Fruit fly (Drosophila melanogaster) whole organism, embryonic: ENCODE data around the gene CG32225.

Source experiments
- ATbp ChIP-seq: fragments of 200-800 bp; sonication (Bioruptor generic); optimal IDR thresholded peaks from 2 replicates; lab custom pipeline; 2017; ENCODE audit warnings: missing biosample characterization, mild to moderate bottlenecking, missing genetic modification characterization, missing genetic modification reagents
- Asciz ChIP-seq: fragments of 200-800 bp; sonication (Bioruptor generic); optimal IDR thresholded peaks from 2 replicates; lab custom pipeline; 2017; ENCODE audit warnings: missing biosample characterization, mild to moderate bottlenecking, missing genetic modification characterization, missing genetic modification reagents
- BtbVII ChIP-seq: fragments of 200-800 bp; sonication (Bioruptor generic); optimal IDR thresholded peaks from 3 replicates; lab custom pipeline; 2017; ENCODE audit warnings: missing biosample characterization, mild to moderate bottlenecking, missing genetic modification characterization
- CG1024 ChIP-seq: fragments of 200-800 bp; sonication (Bioruptor generic); IDR thresholded peaks from 2 replicates; pipeline ENCODE4 v1.3.6; 2022; ENCODE audit warnings: missing biosample characterization, missing genetic modification characterization
- CG12071 ChIP-seq: fragments of 200-800 bp; sonication (Bioruptor generic); optimal IDR thresholded peaks from 3 replicates; lab custom pipeline; 2018; ENCODE audit warnings: missing biosample characterization, mild to moderate bottlenecking, missing genetic modification characterization
- CG12769 ChIP-seq: fragments of 200-800 bp; sonication (Bioruptor generic); optimal IDR thresholded peaks from 2 replicates; lab custom pipeline; 2019; ENCODE audit warnings: missing biosample characterization, mild to moderate bottlenecking, missing genetic modification characterization, moderate library complexity
- CG13424 ChIP-seq: fragments of 200-800 bp; sonication (Bioruptor generic); optimal IDR thresholded peaks from 2 replicates; lab custom pipeline; 2019; ENCODE audit warnings: missing biosample characterization, mild to moderate bottlenecking, missing genetic modification characterization, moderate library complexity
- CG14441 ChIP-seq: fragments of 200-800 bp; sonication (Bioruptor generic); IDR thresholded peaks from 2 replicates; pipeline ENCODE4 v1.3.6; 2022; ENCODE audit warnings: missing biosample characterization, missing genetic modification characterization
- CG17802 ChIP-seq: fragments of 200-800 bp; sonication (Bioruptor generic); optimal IDR thresholded peaks from 2 replicates; lab custom pipeline; 2018; ENCODE audit warnings: missing biosample characterization, mild to moderate bottlenecking, missing genetic modification characterization, moderate library complexity
- CG17829 ChIP-seq: fragments of 200-800 bp; optimal IDR thresholded peaks from 2 replicates; lab custom pipeline; 2019; ENCODE audit warnings: missing biosample characterization, mild to moderate bottlenecking, missing genetic modification characterization, moderate library complexity
- CG2678 ChIP-seq: fragments of 200-800 bp; sonication (Bioruptor generic); optimal IDR thresholded peaks from 3 replicates; lab custom pipeline; 2019; ENCODE audit warnings: missing biosample characterization, mild to moderate bottlenecking, missing genetic modification characterization, moderate library complexity
- CG3163 ChIP-seq: fragments of 200-800 bp; sonication (Bioruptor generic); optimal IDR thresholded peaks from 3 replicates; lab custom pipeline; 2016; ENCODE audit warnings: missing biosample characterization, missing genetic modification characterization
- CG4854 ChIP-seq: fragments of 200-800 bp; sonication (Bioruptor generic); optimal IDR thresholded peaks from 2 replicates; lab custom pipeline; 2016; ENCODE audit warnings: missing biosample characterization, missing genetic modification characterization, inconsistent platforms
- CG8388 ChIP-seq: fragments of 200-800 bp; sonication (Bioruptor generic); optimal IDR thresholded peaks from 2 replicates; lab custom pipeline; 2019; ENCODE audit warnings: missing biosample characterization, mild to moderate bottlenecking, missing genetic modification characterization, moderate library complexity
- CG9727 ChIP-seq: fragments of 200-800 bp; sonication (Bioruptor generic); optimal IDR thresholded peaks from 3 replicates; lab custom pipeline; 2017; ENCODE audit warnings: missing biosample characterization, mild to moderate bottlenecking, missing genetic modification characterization
- CG9817 ChIP-seq: fragments of 200-800 bp; sonication (Bioruptor generic); optimal IDR thresholded peaks from 2 replicates; lab custom pipeline; 2018; ENCODE audit warnings: missing biosample characterization, mild to moderate bottlenecking, missing genetic modification characterization, moderate library complexity
- Camta ChIP-seq: fragments of 200-800 bp; sonication (Bioruptor generic); optimal IDR thresholded peaks from 2 replicates; lab custom pipeline; 2016; ENCODE audit warnings: missing biosample characterization, missing genetic modification characterization
- Dfd ChIP-seq, 2 experiments: fragments of >200 bp; optimal IDR thresholded peaks; 2 replicates each; lab custom pipeline; 2017; ENCODE audit warnings: missing biosample characterization in 2 of 2, missing genetic modification characterization in 2 of 2
- E2f1 ChIP-seq: fragments of 200-800 bp; sonication (Bioruptor generic); IDR thresholded peaks from 2 replicates; pipeline ENCODE4 v1.3.6; 2022; ENCODE audit warnings: missing biosample characterization, missing genetic modification characterization
- Ets65A ChIP-seq: fragments of 200-800 bp; sonication (Bioruptor generic); peaks from one replicate; lab custom pipeline; 2016; ENCODE audit warnings: missing biosample characterization, missing genetic modification characterization
- Fer3 ChIP-seq: fragments of 200-800 bp; sonication (Bioruptor generic); optimal IDR thresholded peaks from 2 replicates; lab custom pipeline; 2018; ENCODE audit warnings: missing biosample characterization, mild to moderate bottlenecking, missing genetic modification characterization, moderate library complexity
- Hmr ChIP-seq: fragments of 200-800 bp; sonication (Bioruptor generic); optimal IDR thresholded peaks from 3 replicates; lab custom pipeline; 2017; ENCODE audit warnings: mild to moderate bottlenecking, missing biosample characterization, missing genetic modification reagents, missing genetic modification characterization
- Hr3 ChIP-seq: fragments of 200-800 bp; sonication (Bioruptor generic); optimal IDR thresholded peaks from 3 replicates; lab custom pipeline; 2016; ENCODE audit warnings: missing biosample characterization, missing genetic modification characterization
- Jarid2 ChIP-seq: fragments of 200-800 bp; sonication (Bioruptor generic); optimal IDR thresholded peaks from 3 replicates; lab custom pipeline; 2017; ENCODE audit warnings: mild to moderate bottlenecking, missing biosample characterization, missing genetic modification reagents, missing genetic modification characterization
- Lpt ChIP-seq: fragments of >200 bp; optimal IDR thresholded peaks from 2 replicates; lab custom pipeline; 2018; ENCODE audit warnings: missing biosample characterization, missing genetic modification characterization
- Max ChIP-seq: fragments of 200-800 bp; sonication (Bioruptor generic); optimal IDR thresholded peaks from 2 replicates; lab custom pipeline; 2016; ENCODE audit warnings: missing biosample characterization, mild to moderate bottlenecking, missing genetic modification characterization
- Meics ChIP-seq: fragments of 200-800 bp; sonication (Bioruptor generic); optimal IDR thresholded peaks from 2 replicates; lab custom pipeline; 2017; ENCODE audit warnings: missing biosample characterization, mild to moderate bottlenecking, missing genetic modification characterization
- Mrtf ChIP-seq: fragments of 200-800 bp; sonication (Bioruptor generic); IDR thresholded peaks from 3 replicates; pipeline ENCODE4 v1.3.6; 2022; ENCODE audit warnings: missing biosample characterization, missing genetic modification characterization
- NFAT ChIP-seq: fragments of 200-800 bp; sonication (Bioruptor generic); IDR thresholded peaks from 2 replicates; pipeline ENCODE4 v1.3.6; 2022; ENCODE audit warnings: missing biosample characterization, missing genetic modification characterization
- NfI ChIP-seq: fragments of 200-800 bp; sonication (Bioruptor generic); optimal IDR thresholded peaks from 3 replicates; lab custom pipeline; 2018; ENCODE audit warnings: missing biosample characterization, mild to moderate bottlenecking, missing genetic modification characterization, moderate library complexity
- Ptx1 ChIP-seq: fragments of 200-800 bp; sonication (Bioruptor generic); IDR thresholded peaks from 2 replicates; pipeline ENCODE4 v1.3.6; 2022; ENCODE audit warnings: missing biosample characterization, missing genetic modification characterization
- Side ChIP-seq: fragments of 200-800 bp; sonication (Bioruptor generic); optimal IDR thresholded peaks from 2 replicates; lab custom pipeline; 2016; ENCODE audit warnings: missing biosample characterization, missing genetic modification characterization
- TFAM ChIP-seq: fragments of 200-800 bp; sonication (Bioruptor generic); optimal IDR thresholded peaks from 2 replicates; lab custom pipeline; 2017; ENCODE audit warnings: missing biosample characterization, missing genetic modification characterization, inconsistent platforms
- Tbp ChIP-seq: fragments of >200 bp; optimal IDR thresholded peaks from 2 replicates; lab custom pipeline; 2018; ENCODE audit warnings: missing biosample characterization, missing genetic modification characterization
- ash1 ChIP-seq: fragments of 200-800 bp; sonication (Bioruptor generic); optimal IDR thresholded peaks from 2 replicates; lab custom pipeline; 2018; ENCODE audit warnings: missing biosample characterization, mild to moderate bottlenecking, missing genetic modification characterization
- chif ChIP-seq, 2 experiments: fragments of 200-800 bp; sonication (Bioruptor generic); optimal IDR thresholded peaks; 3 replicates each; lab custom pipeline; 2016; ENCODE audit warnings: missing biosample characterization in 2 of 2, missing genetic modification characterization in 2 of 2
- dmrt99B ChIP-seq: fragments of 200-800 bp; sonication (Bioruptor generic); optimal IDR thresholded peaks from 2 replicates; lab custom pipeline; 2018; ENCODE audit warnings: missing biosample characterization, mild to moderate bottlenecking, missing genetic modification characterization, moderate library complexity
- emc ChIP-seq: fragments of 200-800 bp; sonication (Bioruptor generic); optimal IDR thresholded peaks from 2 replicates; lab custom pipeline; 2016; ENCODE audit warnings: missing biosample characterization, missing genetic modification characterization
- esg ChIP-seq: fragments of 200-800 bp; sonication (Bioruptor generic); conservative IDR thresholded peaks from 2 replicates; pipeline ENCODE4 v1.3.6; 2022; ENCODE audit warnings: missing biosample characterization, missing genetic modification characterization
- fru ChIP-seq: fragments of >200 bp; optimal IDR thresholded peaks from 2 replicates; lab custom pipeline; 2017
- grau ChIP-seq: fragments of 200-800 bp; optimal IDR thresholded peaks from 3 replicates; lab custom pipeline; 2019; ENCODE audit warnings: missing biosample characterization, mild to moderate bottlenecking, missing genetic modification characterization, moderate library complexity
- hbn ChIP-seq: fragments of 200-800 bp; sonication (Bioruptor generic); IDR thresholded peaks from 2 replicates; pipeline ENCODE4 v1.3.6; 2022; ENCODE audit warnings: missing biosample characterization, missing genetic modification characterization; ENCODE audit not compliant: partially characterized antibody
- nau ChIP-seq: fragments of 200-800 bp; sonication (Bioruptor generic); optimal IDR thresholded peaks from 3 replicates; lab custom pipeline; 2017; ENCODE audit warnings: missing biosample characterization, mild to moderate bottlenecking, missing genetic modification characterization, missing genetic modification reagents
- pb ChIP-seq: fragments of 200-800 bp; sonication (Bioruptor generic); optimal IDR thresholded peaks from 3 replicates; lab custom pipeline; 2016; ENCODE audit warnings: missing biosample characterization, missing genetic modification characterization
- pzg ChIP-seq: fragments of 200-800 bp; sonication (Bioruptor generic); optimal IDR thresholded peaks from 3 replicates; lab custom pipeline; 2018; ENCODE audit warnings: missing biosample characterization, mild to moderate bottlenecking, missing genetic modification characterization, moderate library complexity
- salm ChIP-seq: fragments of 200-800 bp; sonication (Bioruptor generic); optimal IDR thresholded peaks from 2 replicates; lab custom pipeline; 2018; ENCODE audit warnings: missing biosample characterization, mild to moderate bottlenecking, missing genetic modification characterization
- scrt ChIP-seq: fragments of 200-800 bp; sonication (Bioruptor generic); optimal IDR thresholded peaks from 2 replicates; lab custom pipeline; 2018; ENCODE audit warnings: missing biosample characterization, mild to moderate bottlenecking, missing genetic modification characterization, moderate library complexity
- ssp ChIP-seq: fragments of 200-800 bp; sonication (Bioruptor generic); IDR thresholded peaks from 2 replicates; pipeline ENCODE4 v1.3.6; 2022; ENCODE audit warnings: missing biosample characterization, missing genetic modification characterization
- tin ChIP-seq: fragments of 200-800 bp; sonication (Bioruptor generic); optimal IDR thresholded peaks from 3 replicates; lab custom pipeline; 2016; ENCODE audit warnings: missing biosample characterization, missing genetic modification characterization
- tio ChIP-seq: fragments of 200-800 bp; sonication (Bioruptor generic); optimal IDR thresholded peaks from 2 replicates; lab custom pipeline; 2017; ENCODE audit warnings: missing biosample characterization, missing genetic modification characterization, inconsistent platforms
- ttk ChIP-seq: fragments of 200-800 bp; sonication (Bioruptor generic); IDR thresholded peaks from 2 replicates; pipeline ENCODE4 v2.1.2; 2022; ENCODE audit warnings: missing biosample characterization, missing genetic modification characterization

The CG32225 gene

DNA sequence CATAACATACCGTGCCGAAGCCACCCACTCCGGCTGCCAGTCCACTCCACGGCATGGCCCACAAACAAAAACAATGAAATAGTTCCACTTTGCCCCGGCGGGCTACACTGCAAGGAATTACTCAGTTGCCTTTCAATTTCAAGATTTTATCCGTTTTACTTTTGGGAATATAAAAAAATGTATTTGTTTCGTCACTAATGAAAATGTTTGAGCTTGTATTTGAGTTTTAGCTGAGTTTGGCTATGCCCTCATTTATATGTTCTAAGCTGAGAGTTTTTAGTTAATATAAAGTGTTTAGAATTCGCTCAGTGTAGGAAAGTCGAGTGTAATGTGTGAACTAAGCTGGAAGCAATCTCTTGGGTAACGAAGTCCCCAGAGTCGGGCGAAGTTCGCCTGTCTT, 29.5 kb downstream of the CG32225 start:
- TF ChIP-seq CG13424 (tag; lab: Kevin White, UChicago) (peak; percentile 52), chif (GFP tag; optimal IDR thresholded peaks at IDR 0.05; lab: Kevin White, UChicago) (peak; percentile 17 to 20), Ets65A (GFP tag; lab: Kevin White, UChicago) (peak; percentile 66), CG2678 (tag; lab: Kevin White, UChicago) (peak; percentile 71), CG9817 (tag; lab: Kevin White, UChicago) (peak; percentile 39), CG1024 (GFP tag; lab: Robert Waterston, UW) (peak; percentile 18; the same call in 1 of the 2 replicates), Asciz (GFP tag; lab: Kevin White, UChicago) (peak; percentile 37), Hr3 (GFP tag; lab: Kevin White, UChicago) (peak; percentile 13), dmrt99B (tag; lab: Kevin White, UChicago) (peak; percentile 69), Side (GFP tag; lab: Kevin White, UChicago) (peak; percentile 18), fru (no peak), Lpt (no peak), hbn (GFP tag; lab: Robert Waterston, UW) (no peak), NfI (GFP tag; lab: Kevin White, UChicago) (peak; percentile 34), salm (no peak), tio (peak; percentile 30), CG3163 (GFP tag; lab: Kevin White, UChicago) (no peak), Mrtf (no peak), NFAT (GFP tag; lab: Robert Waterston, UW) (no peak), CG4854 (peak; percentile 30), tin (GFP tag; lab: Kevin White, UChicago) (peak; percentile 28), Tbp (no peak), Camta (GFP tag; lab: Kevin White, UChicago) (peak; percentile 30), ATbp (GFP tag; lab: Kevin White, UChicago) (peak; percentile 51), scrt (GFP tag; lab: Kevin White, UChicago) (peak; percentile 45), pb (no peak), esg (GFP tag; lab: Robert Waterston, UW) (no peak), CG14441 (GFP tag; lab: Robert Waterston, UW) (peak; percentile 42; the same call in 1 of the 2 replicates), Ptx1 (GFP tag; lab: Robert Waterston, UW) (peak; percentile 64), BtbVII (GFP tag; lab: Kevin White, UChicago) (peak; percentile 45), ash1 (no peak), Fer3 (tag; lab: Kevin White, UChicago) (peak; percentile 45), Max (peak; percentile 2), Dfd (GFP tag; optimal IDR thresholded peaks at IDR 0.05; lab: Kevin White, UChicago) (no peak), grau (tag; lab: Kevin White, UChicago) (peak; percentile 53), emc (GFP tag; lab: Kevin White, UChicago) (peak; percentile 18), CG17829 (tag; lab: Kevin White, UChicago) (no peak), ssp (GFP tag; lab: Robert Waterston, UW) (no peak; the same call in 1 of the 2 replicates), Meics (GFP tag; lab: Kevin White, UChicago) (peak; percentile 74), ttk (GFP tag; lab: Robert Waterston, UW) (peak; percentile 45; the same call in 1 of the 2 replicates), CG9727 (GFP tag; lab: Kevin White, UChicago) (peak; percentile 24), CG8388 (GFP tag; lab: Kevin White, UChicago) (peak; percentile 39), CG12769 (peak; percentile 36), nau (GFP tag; lab: Kevin White, UChicago) (peak; percentile 29), pzg (GFP tag; lab: Kevin White, UChicago) (no peak), CG17802 (tag; lab: Kevin White, UChicago) (peak; percentile 5), TFAM (no peak), Hmr (peak; percentile 55), CG12071 (GFP tag; lab: Kevin White, UChicago) (peak; percentile 36), Jarid2 (GFP tag; lab: Kevin White, UChicago) (peak; percentile 12), E2f1 (GFP tag; lab: Robert Waterston, UW) (peak; percentile 16; the same call in 1 of the 2 replicates)
